Fruit fly (Drosophila melanogaster): ENCODE measurements around the gene alphaTub84D.

The alphaTub84D gene

DNA sequence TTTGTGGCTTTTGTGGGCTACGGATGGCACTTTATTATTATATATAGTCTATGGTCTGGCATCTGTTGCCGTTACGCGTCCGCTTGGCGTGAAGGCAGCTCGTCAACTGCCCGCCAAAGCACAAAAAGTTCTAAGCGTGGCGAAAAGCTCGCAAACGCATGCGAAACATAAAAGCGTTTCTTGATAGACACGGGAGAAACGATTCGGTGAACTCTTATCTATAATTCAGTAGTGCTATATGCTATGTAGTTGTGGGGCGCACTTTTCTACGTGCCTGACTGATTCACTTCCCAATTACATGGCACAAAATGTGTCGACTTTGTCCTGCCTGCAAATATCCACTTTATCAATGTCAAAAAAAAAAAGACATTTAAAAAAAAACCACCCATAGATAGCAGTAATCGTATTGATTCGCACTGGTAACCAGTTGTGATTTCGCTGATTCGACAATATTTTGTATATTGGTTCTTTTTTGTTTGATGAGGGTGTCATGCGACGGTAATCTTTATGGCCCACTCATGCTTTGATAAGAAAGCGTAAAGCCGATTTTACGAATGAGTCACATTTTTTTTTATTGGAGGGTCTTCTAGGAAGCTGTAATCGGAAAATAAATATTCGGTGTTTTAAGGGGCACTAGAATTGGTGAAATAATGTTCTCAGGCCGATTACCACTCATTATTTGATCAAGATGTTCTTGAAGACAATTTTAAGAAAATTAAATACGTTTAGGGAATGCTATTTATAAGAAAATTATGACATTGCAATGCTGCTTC lies 25.4 kb upstream of the alphaTub84D start, which contains the start of gene alpha-Est9:
Gene alpha-Est9 (minus strand): TSS at position 110 of the 773 bp plus-strand sequence.
- no peak for TF ChIP-seq insv (optimal IDR thresholded peaks at IDR 0.05)
- no peak for TF ChIP-seq psq (optimal IDR thresholded peaks at IDR 0.05)
- TF ChIP-seq ttk (optimal IDR thresholded peaks at IDR 0.05): no peak
- no peak for TF ChIP-seq h (optimal IDR thresholded peaks at IDR 0.05)
- TF ChIP-seq Sin3A (optimal IDR thresholded peaks at IDR 0.05): no peak
- no peak for TF ChIP-seq Myc (optimal IDR thresholded peaks at IDR 0.05)

DNA sequence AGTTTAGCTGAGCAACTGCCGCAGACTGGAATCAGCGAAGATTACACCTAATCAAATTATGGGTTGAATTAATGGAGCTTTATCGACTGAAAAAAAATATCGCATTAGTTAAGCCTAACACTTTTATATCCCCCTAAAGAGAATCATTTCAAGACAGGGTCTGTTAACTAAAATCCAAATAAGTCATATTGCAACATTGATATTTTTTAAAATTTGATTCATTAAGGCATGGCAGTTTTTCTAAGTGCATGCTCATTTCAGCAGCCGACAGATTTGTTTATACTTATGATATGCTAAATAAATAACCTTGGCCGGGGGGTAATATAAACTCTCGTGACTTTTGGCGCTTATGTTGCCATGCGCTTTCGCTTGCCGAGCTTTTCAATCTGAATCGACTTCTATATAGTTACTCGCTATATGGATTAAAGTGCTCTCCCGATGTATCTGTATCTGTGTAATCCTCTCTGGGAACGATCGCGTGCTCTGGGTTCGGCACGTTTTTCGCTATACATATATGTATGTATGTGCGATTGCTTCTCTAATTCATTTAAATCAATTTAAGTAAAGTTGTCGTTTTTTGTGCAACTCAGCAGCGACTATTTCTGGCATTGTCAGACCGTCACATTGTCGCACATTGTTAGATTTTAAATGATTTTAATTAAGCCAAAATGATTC lies 24.1 kb upstream of the alphaTub84D start:
- TF ChIP-seq Myc (optimal IDR thresholded peaks at IDR 0.05): no peak
- no peak for TF ChIP-seq insv (optimal IDR thresholded peaks at IDR 0.05)
- TF ChIP-seq ttk (optimal IDR thresholded peaks at IDR 0.05): no peak
- no peak for TF ChIP-seq h (optimal IDR thresholded peaks at IDR 0.05)
- no peak for TF ChIP-seq Sin3A (optimal IDR thresholded peaks at IDR 0.05)
- no peak for TF ChIP-seq psq (optimal IDR thresholded peaks at IDR 0.05)

DNA sequence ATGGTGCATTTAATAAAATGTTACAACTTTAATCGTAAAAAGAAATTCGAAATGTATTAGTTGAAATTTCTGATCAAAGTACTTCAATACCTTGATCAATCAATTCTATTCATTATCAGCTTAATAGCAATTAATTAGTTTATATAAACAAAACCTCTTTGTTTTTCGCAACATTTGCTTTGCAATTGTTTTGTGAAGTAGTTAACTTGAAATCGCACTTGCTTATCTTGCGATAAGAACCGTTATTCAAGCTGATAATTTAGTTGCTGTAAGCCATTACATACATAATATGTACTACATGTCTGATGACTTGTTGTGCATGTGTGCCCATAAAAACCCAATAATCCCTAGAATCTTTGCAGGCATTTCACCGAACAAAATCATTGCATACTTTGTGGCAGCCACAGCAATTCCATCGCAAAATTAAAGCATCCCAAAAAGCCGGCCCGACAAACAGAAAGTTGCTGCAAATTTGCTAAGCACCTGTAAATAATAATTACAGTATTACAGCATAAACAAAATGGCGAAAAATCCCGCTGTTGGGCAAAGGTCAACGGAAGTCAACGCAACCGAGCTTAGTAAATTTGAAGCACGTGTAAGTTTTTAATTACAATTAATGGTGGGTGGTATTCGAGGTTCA lies 22.2 kb upstream of the alphaTub84D start:
- TF ChIP-seq ttk (optimal IDR thresholded peaks at IDR 0.05) (no peak), h (optimal IDR thresholded peaks at IDR 0.05) (no peak)

DNA sequence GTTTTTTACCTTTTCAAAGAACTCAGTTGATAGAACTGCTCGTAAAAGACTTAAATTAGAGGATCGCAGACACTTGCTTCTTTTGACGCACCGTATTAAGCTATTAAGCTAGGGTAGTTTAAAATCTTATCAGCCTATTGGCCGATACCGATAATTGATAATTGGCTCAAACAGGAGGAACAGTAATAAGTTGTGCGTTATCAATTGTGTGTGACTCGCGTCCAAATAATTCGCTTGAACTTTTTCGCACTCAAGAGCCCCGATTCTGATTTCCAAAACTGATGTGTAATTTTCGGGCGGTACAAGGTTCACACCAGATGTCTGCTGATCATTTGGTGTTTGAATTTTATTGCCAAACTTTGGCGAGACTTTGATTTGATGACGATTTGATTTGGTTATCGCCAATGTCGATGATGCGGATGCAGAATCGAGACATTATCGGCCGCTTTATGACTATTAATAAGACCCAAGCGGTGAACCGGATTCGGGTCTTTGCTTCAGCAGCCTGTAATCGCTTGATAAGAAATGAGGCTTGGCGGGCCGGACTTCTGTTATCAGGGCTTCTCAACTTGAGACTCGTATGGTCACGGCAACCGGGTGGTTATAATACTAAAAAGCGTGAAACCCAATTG lies 16.2 kb upstream of the alphaTub84D start:
- TF ChIP-seq ttk (optimal IDR thresholded peaks at IDR 0.05) (no peak), Sin3A (optimal IDR thresholded peaks at IDR 0.05) (no peak), Myc (optimal IDR thresholded peaks at IDR 0.05) (no peak), h (optimal IDR thresholded peaks at IDR 0.05) (no peak), psq (optimal IDR thresholded peaks at IDR 0.05) (no peak), insv (optimal IDR thresholded peaks at IDR 0.05) (no peak)

DNA sequence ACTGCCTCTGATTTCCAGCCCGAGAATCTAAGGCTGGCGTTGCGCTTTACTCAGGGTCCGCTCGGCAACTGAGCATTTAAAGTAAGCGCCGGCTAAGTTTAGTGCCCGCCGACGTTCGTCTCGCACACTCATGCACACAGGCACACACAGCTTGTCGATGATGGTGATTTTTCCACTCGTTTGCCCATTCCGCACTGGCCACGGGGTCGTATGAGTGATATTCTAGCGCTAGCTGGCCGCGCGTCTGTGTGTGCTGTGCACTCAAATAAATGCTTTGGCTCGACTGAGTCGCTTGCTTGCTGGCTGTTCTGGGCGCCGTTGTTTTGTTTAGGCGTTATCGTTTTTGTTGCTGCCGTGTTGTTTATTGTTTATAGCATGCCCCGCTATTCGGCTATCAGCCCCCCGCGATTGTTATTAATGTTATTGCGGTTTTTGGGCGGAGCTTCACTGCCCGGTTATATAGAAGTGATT lies 14.9 kb upstream of the alphaTub84D start, which contains the start of gene alpha-Est8:
Gene alpha-Est8 (minus strand): TSS at position 72 of the 471 bp plus-strand sequence.
- TF ChIP-seq Myc (optimal IDR thresholded peaks at IDR 0.05) (no peak), Sin3A (optimal IDR thresholded peaks at IDR 0.05) (no peak), h (optimal IDR thresholded peaks at IDR 0.05) (no peak), insv (optimal IDR thresholded peaks at IDR 0.05) (no peak)

DNA sequence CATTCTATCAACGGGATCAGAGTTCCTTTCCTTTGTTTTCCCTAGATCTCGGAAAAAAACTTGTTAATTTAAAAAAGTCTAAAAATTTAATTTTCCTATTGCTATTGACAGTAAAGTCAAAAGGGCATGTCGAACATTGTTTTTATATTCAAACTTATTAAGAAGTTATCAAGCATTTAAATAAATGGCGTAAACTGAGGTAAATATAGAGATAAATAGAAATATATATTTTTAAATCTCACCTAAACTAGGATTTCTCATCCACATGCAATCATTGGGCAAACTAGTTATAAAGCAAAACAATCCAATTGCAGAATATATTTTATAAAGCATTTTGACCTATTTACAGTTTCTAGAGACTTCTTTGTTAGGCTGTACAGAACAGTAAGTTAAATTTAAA lies 11.2 kb upstream of the alphaTub84D start, which contains the start of gene Ubc84D:
Gene Ubc84D (minus strand): TSS at position 101 of the 400 bp plus-strand sequence.
- TF ChIP-seq psq (optimal IDR thresholded peaks at IDR 0.05): no peak
- no peak for TF ChIP-seq ttk (optimal IDR thresholded peaks at IDR 0.05)
- TF ChIP-seq Myc (optimal IDR thresholded peaks at IDR 0.05): no peak
- TF ChIP-seq insv (optimal IDR thresholded peaks at IDR 0.05): no peak
- TF ChIP-seq Sin3A (optimal IDR thresholded peaks at IDR 0.05): no peak
- TF ChIP-seq h (optimal IDR thresholded peaks at IDR 0.05): no peak

DNA sequence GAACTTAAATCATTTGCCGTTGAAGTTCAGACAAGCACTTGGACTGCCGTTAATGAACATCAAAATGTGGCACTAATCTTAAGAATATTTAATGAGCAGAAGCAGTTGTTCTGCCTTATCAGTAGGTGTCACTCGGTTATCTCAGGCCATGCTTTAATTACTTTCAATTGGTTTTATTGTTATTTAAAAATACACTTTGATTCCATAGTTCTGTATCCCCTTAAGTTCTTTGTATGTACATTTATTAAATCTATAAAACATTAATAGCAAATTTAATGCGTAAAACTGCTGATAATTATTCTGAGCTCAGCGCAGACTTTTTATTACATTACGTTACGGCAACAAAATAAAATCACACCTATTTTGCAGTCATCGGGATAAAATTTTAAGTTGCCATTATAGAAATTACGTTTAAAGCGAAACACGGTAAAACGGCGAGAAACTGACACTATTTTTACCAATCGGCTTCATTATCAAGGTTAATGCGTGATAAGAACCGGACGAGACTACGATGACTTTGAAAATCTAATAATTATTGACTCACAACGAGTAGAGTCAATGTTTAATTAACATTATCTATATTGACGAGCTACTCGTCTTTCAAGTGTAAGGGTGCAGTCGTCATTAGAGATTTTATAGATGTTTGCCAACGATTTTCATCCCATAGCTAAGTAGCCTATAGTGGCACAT lies 8.1 kb upstream of the alphaTub84D start:
- TF ChIP-seq h (optimal IDR thresholded peaks at IDR 0.05) (no peak), ttk (optimal IDR thresholded peaks at IDR 0.05) (no peak), Sin3A (optimal IDR thresholded peaks at IDR 0.05) (no peak), psq (optimal IDR thresholded peaks at IDR 0.05) (no peak), insv (optimal IDR thresholded peaks at IDR 0.05) (no peak), Myc (optimal IDR thresholded peaks at IDR 0.05) (no peak)

DNA sequence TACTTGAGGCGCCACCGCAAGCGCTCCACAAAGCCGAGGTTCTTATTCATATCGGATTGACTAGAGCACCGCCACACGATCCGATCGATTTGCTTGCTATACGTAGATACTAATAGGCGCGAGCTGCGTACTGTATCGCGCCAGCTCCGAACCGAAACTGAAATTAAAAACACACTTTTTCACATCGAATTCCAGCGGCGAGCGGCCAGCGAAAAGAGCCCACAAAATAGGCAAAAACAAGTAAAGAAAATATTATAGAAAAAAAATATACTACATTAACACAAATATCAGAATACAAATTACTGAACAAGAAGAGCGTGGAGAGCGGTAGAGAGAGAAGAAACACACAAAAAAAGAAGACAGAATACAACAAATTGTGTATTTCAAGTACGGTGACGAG lies 7.0 kb upstream of the alphaTub84D start, which contains the start of gene alpha-Est7:
Gene alpha-Est7 (minus strand): TSS at position 160 of the 400 bp plus-strand sequence.
- TF ChIP-seq h (optimal IDR thresholded peaks at IDR 0.05): no peak

DNA sequence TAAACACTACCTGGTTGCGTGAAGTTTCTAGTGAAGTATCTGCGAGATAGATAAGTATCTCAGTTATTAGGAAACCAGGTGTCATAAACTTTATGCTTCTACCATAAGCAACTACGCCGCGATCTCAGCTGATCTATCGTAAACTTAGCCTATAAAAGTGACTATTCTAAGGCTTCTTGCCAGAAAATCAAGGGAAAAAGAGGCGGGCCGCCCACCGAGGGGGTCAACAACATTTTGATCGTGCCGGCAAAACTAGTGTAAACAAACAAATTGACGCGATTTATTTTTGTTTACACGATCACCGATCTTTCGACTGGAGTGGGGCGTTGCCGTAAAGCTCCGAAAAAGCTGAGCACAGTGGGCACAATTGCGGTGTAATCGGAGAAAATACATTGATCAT lies 6.4 kb upstream of the alphaTub84D start:
- TF ChIP-seq ttk (optimal IDR thresholded peaks at IDR 0.05) (no peak), Sin3A (optimal IDR thresholded peaks at IDR 0.05) (no peak), Myc (optimal IDR thresholded peaks at IDR 0.05) (no peak), psq (optimal IDR thresholded peaks at IDR 0.05) (no peak), h (optimal IDR thresholded peaks at IDR 0.05) (no peak), insv (optimal IDR thresholded peaks at IDR 0.05) (no peak)

DNA sequence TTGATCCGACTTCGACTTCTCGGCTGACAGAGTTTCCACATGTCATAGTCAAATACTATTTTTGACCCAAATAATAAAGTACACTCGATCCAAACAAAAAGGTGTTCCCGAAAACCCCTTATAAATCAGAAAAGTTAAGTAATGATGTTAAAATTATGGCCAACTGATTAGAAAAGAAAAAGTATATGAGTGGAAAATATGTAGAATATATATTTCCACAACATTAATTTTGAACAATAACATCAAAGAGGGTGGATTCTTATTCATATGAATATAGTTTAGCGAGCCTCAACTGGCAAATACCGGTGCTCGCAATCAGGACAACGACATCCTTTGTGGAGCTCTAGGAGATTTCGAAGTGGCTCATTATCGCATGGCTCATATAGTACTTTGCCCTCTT lies 1.9 kb upstream of the alphaTub84D start, which contains the start of gene alpha-Est6:
Gene alpha-Est6 (minus strand): TSS at position 101 of the 400 bp plus-strand sequence.
- TF ChIP-seq h (optimal IDR thresholded peaks at IDR 0.05): no peak
- TF ChIP-seq Myc (optimal IDR thresholded peaks at IDR 0.05): no peak
- TF ChIP-seq insv (optimal IDR thresholded peaks at IDR 0.05): no peak

DNA sequence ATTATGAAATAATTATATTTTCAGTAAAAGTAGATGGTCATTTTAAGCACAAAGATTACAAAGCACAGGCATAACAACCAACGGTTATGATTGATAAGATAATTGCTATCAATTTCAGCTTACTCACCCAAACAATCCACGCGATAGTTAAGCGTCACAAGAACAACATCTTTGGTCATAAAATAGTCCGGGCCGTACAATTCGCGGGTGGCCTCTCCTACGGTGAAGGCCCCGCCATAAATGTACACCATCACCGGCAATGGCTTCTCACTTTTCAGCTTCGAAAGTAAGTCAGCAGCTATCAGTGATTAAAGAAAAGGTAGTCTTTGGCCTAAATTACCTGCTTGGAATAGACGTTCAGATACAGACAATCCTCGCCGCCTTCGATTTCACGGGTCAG lies 5.1 kb downstream of the alphaTub84D start:
- TF ChIP-seq ttk (optimal IDR thresholded peaks at IDR 0.05): no peak
- TF ChIP-seq insv (optimal IDR thresholded peaks at IDR 0.05): no peak
- TF ChIP-seq Sin3A (optimal IDR thresholded peaks at IDR 0.05): no peak
- TF ChIP-seq psq (optimal IDR thresholded peaks at IDR 0.05): no peak
- TF ChIP-seq h (optimal IDR thresholded peaks at IDR 0.05): no peak
- TF ChIP-seq Myc (optimal IDR thresholded peaks at IDR 0.05): no peak

Data from Kc167 (cell line).